Fruit fly (Drosophila melanogaster) whole organism, wandering third instar larva: ENCODE measurements around the gene CG14829.

Experiments
- Abd-B ChIP-seq: fragments of >200 bp; optimal IDR thresholded peaks from 2 replicates; lab custom pipeline; 2017; ENCODE audit warnings: missing biosample characterization, missing genetic modification characterization
- CG32264 ChIP-seq: fragments of 200-800 bp; sonication (Bioruptor generic); optimal IDR thresholded peaks from 2 replicates; lab custom pipeline; 2016; ENCODE audit warnings: missing biosample characterization, missing genetic modification characterization
- CG9705 ChIP-seq: fragments of 200-800 bp; sonication (Bioruptor generic); optimal IDR thresholded peaks from 2 replicates; lab custom pipeline; 2018; ENCODE audit warnings: missing biosample characterization, mild to moderate bottlenecking, missing genetic modification characterization
- CrebA ChIP-seq: fragments of 200-800 bp; sonication (Bioruptor generic); optimal IDR thresholded peaks from 2 replicates; lab custom pipeline; 2016; ENCODE audit warnings: missing biosample characterization, mild to moderate bottlenecking, missing genetic modification characterization, borderline replicate concordance
- Dfd ChIP-seq: fragments of >200 bp; optimal IDR thresholded peaks from 2 replicates; lab custom pipeline; 2017; ENCODE audit warnings: missing biosample characterization, missing genetic modification characterization
- Dif ChIP-seq: fragments of 200-275, 200-300 bp; sonication (Bioruptor generic); optimal IDR thresholded peaks from 2 replicates; lab custom pipeline; 2018; ENCODE audit warnings: missing biosample characterization, missing genetic modification characterization; ENCODE audit not compliant: partially characterized antibody
- GATAd ChIP-seq: sonication (Bioruptor generic); optimal IDR thresholded peaks from 2 replicates; lab custom pipeline; 2016; ENCODE audit warnings: missing biosample characterization, missing genetic modification characterization
- HLH106 ChIP-seq: fragments of 200-800 bp; optimal IDR thresholded peaks from 3 replicates; lab custom pipeline; 2019; ENCODE audit warnings: missing biosample characterization, mild to moderate bottlenecking, missing genetic modification characterization, moderate library complexity
- Hnf4 ChIP-seq: fragments of 200-800 bp; sonication (Bioruptor generic); optimal IDR thresholded peaks from 2 replicates; lab custom pipeline; 2016; ENCODE audit warnings: missing biosample characterization, mild to moderate bottlenecking, missing genetic modification characterization
- Hr78 ChIP-seq: fragments of >200 bp; optimal IDR thresholded peaks from 2 replicates; lab custom pipeline; 2017; ENCODE audit warnings: missing biosample characterization, missing genetic modification characterization
- Hr83 ChIP-seq: fragments of 200-300 bp; sonication (Bioruptor generic); optimal IDR thresholded peaks from 2 replicates; lab custom pipeline; 2016; ENCODE audit warnings: missing biosample characterization, mild to moderate bottlenecking, missing genetic modification characterization, moderate library complexity; ENCODE audit not compliant: poor library complexity, severe bottlenecking
- Jra ChIP-seq: sonication (Bioruptor generic); optimal IDR thresholded peaks from 2 replicates; lab custom pipeline; 2016; ENCODE audit warnings: missing biosample characterization, missing genetic modification characterization
- Mio ChIP-seq: sonication (Bioruptor generic); optimal IDR thresholded peaks from 2 replicates; lab custom pipeline; 2016; ENCODE audit warnings: missing biosample characterization, missing genetic modification characterization
- Myc ChIP-seq: fragments of >200 bp; optimal IDR thresholded peaks from 2 replicates; lab custom pipeline; 2017
- N ChIP-seq: fragments of >200 bp; optimal IDR thresholded peaks from 2 replicates; lab custom pipeline; 2018; ENCODE audit warnings: missing biosample characterization, missing external identifiers, missing genetic modification characterization
- OdsH ChIP-seq: fragments of 200-800 bp; sonication (Bioruptor generic); optimal IDR thresholded peaks from 2 replicates; lab custom pipeline; 2016; ENCODE audit warnings: missing biosample characterization, mild to moderate bottlenecking, missing genetic modification characterization
- Rel ChIP-seq, 2 experiments: fragments of 200-800 bp; sonication (Bioruptor generic) in 1 of 2; optimal IDR thresholded peaks; 2 replicates in 1 of 2; 3 replicates in 1 of 2; lab custom pipeline; 2016 to 2019; ENCODE audit warnings: mild to moderate bottlenecking in 2 of 2, missing biosample characterization in 2 of 2, missing genetic modification characterization in 2 of 2, moderate library complexity in 1 of 2
- Sp1 ChIP-seq: fragments of 200-800 bp; sonication (Bioruptor generic); optimal IDR thresholded peaks from 3 replicates; lab custom pipeline; 2019; ENCODE audit warnings: missing biosample characterization, mild to moderate bottlenecking, missing genetic modification characterization, moderate library complexity
- Vsx2 ChIP-seq: fragments of 200-300, 225-300 bp; sonication (Bioruptor generic); optimal IDR thresholded peaks from 2 replicates; lab custom pipeline; 2018; ENCODE audit warnings: missing biosample characterization, missing genetic modification characterization; ENCODE audit not compliant: partially characterized antibody
- br ChIP-seq: fragments of 200-800 bp; sonication (Bioruptor generic); optimal IDR thresholded peaks from 2 replicates; lab custom pipeline; 2016; ENCODE audit warnings: missing biosample characterization, missing genetic modification characterization
- brk ChIP-seq: fragments of 200-800 bp; sonication (Bioruptor generic); optimal IDR thresholded peaks from 2 replicates; lab custom pipeline; 2016; ENCODE audit warnings: missing biosample characterization, mild to moderate bottlenecking, missing genetic modification characterization
- dl ChIP-seq, 2 experiments: fragments of 175-275, 200-275 bp in 1 of 2; fragments of 200-275 bp in 1 of 2; sonication (Bioruptor generic); optimal IDR thresholded peaks; lab custom pipeline; 2018; ENCODE audit warnings: mild to moderate bottlenecking in 2 of 2, missing biosample characterization in 2 of 2, missing genetic modification characterization in 2 of 2, moderate library complexity in 2 of 2; ENCODE audit not compliant: partially characterized antibody in 2 of 2, insufficient read depth in 1 of 2
- dmrt93B ChIP-seq: fragments of 200-800 bp; sonication (Bioruptor generic); optimal IDR thresholded peaks from 2 replicates; lab custom pipeline; 2018; ENCODE audit warnings: missing biosample characterization, mild to moderate bottlenecking, missing genetic modification characterization
- dsf ChIP-seq: sonication (Bioruptor generic); optimal IDR thresholded peaks from 2 replicates; lab custom pipeline; 2016; ENCODE audit warnings: missing biosample characterization, missing genetic modification characterization, borderline replicate concordance
- ey ChIP-seq: fragments of 200-800 bp; sonication (Bioruptor generic); optimal IDR thresholded peaks from 2 replicates; lab custom pipeline; 2016; ENCODE audit warnings: missing biosample characterization, missing genetic modification characterization
- foxo ChIP-seq, 2 experiments: fragments of 200-800 bp; sonication (Bioruptor generic); optimal IDR thresholded peaks; 2 replicates in 1 of 2; 3 replicates in 1 of 2; lab custom pipeline; 2016 to 2017; ENCODE audit warnings: missing biosample characterization in 2 of 2, missing genetic modification characterization in 2 of 2
- fru ChIP-seq: fragments of 200-800 bp; sonication (Bioruptor generic); optimal IDR thresholded peaks from 3 replicates; lab custom pipeline; 2016; ENCODE audit warnings: missing biosample characterization, mild to moderate bottlenecking, missing genetic modification characterization
- h ChIP-seq: fragments of 200-800 bp; sonication (Bioruptor generic); optimal IDR thresholded peaks from 3 replicates; lab custom pipeline; 2016; ENCODE audit warnings: missing biosample characterization, mild to moderate bottlenecking, missing genetic modification characterization
- jim ChIP-seq: fragments of 175-275, 200-325 bp; sonication (Bioruptor generic); optimal IDR thresholded peaks from 2 replicates; lab custom pipeline; 2016; ENCODE audit warnings: missing biosample characterization, mild to moderate bottlenecking, missing genetic modification characterization
- lola ChIP-seq: fragments of >200 bp; optimal IDR thresholded peaks from 2 replicates; lab custom pipeline; 2017; ENCODE audit warnings: missing biosample characterization, missing genetic modification characterization
- pan ChIP-seq: fragments of >200 bp; optimal IDR thresholded peaks from 2 replicates; lab custom pipeline; 2017
- psq ChIP-seq: fragments of 200-800 bp; sonication (Bioruptor generic); optimal IDR thresholded peaks from 3 replicates; lab custom pipeline; 2017; ENCODE audit warnings: missing biosample characterization, mild to moderate bottlenecking, missing genetic modification characterization, moderate library complexity
- rgr ChIP-seq: fragments of 200-800 bp; sonication (Bioruptor generic); optimal IDR thresholded peaks from 3 replicates; lab custom pipeline; 2016; ENCODE audit warnings: missing biosample characterization, mild to moderate bottlenecking, missing genetic modification characterization
- sage ChIP-seq: fragments of 200-800 bp; sonication (Bioruptor generic); optimal IDR thresholded peaks from 2 replicates; lab custom pipeline; 2016; ENCODE audit warnings: missing biosample characterization, mild to moderate bottlenecking, missing genetic modification characterization
- sv ChIP-seq: fragments of 200-800 bp; sonication (Bioruptor generic); optimal IDR thresholded peaks from 3 replicates; lab custom pipeline; 2016; ENCODE audit warnings: missing biosample characterization, missing genetic modification characterization
- tai ChIP-seq: sonication (Bioruptor generic); optimal IDR thresholded peaks from 2 replicates; lab custom pipeline; 2016; ENCODE audit warnings: missing biosample characterization, missing genetic modification characterization
- usp ChIP-seq: fragments of >200 bp; optimal IDR thresholded peaks from 2 replicates; lab custom pipeline; 2017; ENCODE audit warnings: missing biosample characterization, missing genetic modification characterization
- woc ChIP-seq: sonication (Bioruptor generic); optimal IDR thresholded peaks from 2 replicates; lab custom pipeline; 2016; ENCODE audit warnings: missing biosample characterization, mild to moderate bottlenecking, missing genetic modification characterization

The CG14829 gene

DNA sequence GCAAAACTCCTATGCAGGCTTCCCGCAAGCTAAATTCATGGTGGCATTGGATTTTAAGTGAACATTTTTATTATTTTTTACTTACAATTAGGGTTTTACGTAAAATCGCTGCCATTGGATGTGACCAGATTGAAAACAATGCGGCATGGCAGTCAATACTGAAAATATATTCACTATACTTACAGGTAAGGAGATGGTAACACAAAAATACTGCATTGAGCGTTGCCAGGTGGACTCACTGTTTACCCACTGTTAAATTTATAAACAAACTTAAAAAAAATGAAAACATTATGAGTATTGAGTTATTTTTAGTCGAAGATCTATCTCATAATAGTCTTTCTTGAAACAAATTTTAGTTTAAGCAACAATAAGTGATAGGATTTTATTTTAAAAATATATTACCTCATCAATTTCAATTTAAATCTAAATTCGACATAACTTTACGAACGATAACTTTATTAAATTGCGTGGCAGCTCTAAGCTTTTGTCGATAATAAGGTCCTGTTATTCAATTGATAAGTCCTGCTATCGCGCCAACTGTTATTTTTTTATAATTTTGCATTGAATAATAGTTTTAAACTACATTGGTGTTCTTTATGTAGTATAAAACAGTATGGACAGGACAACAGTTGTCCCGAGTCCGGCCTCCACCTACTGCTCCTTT is 6.0 kb upstream of the CG14829 start, which contains the start of the genes mRpL50 and mei-P22:
Gene mRpL50 (minus strand): TSS at position 159 of the 664 bp plus-strand sequence.
Gene mei-P22 (plus strand): TSS at position 614 of the 664 bp plus-strand sequence.
- TF ChIP-seq ey (GFP tag; lab: Kevin White, UChicago) (peak; percentile 18), sv (no peak), jim (GFP tag; lab: Kevin White, UChicago) (no peak), Sp1 (GFP tag; lab: Kevin White, UChicago) (no peak), dsf (GFP tag; lab: Kevin White, UChicago) (no peak), psq (GFP tag; lab: Kevin White, UChicago) (no peak), Dfd (no peak), GATAd (GFP tag; lab: Kevin White, UChicago) (no peak), CrebA (GFP tag; lab: Kevin White, UChicago) (no peak), Hnf4 (GFP tag; lab: Kevin White, UChicago) (no peak), fru (GFP tag; lab: Kevin White, UChicago) (no peak), Dif (GFP tag; lab: Kevin White, UChicago) (no peak), Abd-B (GFP tag; lab: Kevin White, UChicago) (no peak), Mio (GFP tag; lab: Kevin White, UChicago) (no peak), Myc (lab: Kevin White, UChicago) (no peak), dmrt93B (GFP tag; lab: Kevin White, UChicago) (no peak), CG9705 (GFP tag; lab: Kevin White, UChicago) (no peak), woc (GFP tag; lab: Kevin White, UChicago) (peak; percentile 4), brk (GFP tag; lab: Kevin White, UChicago) (no peak), CG32264 (no peak), lola (GFP tag; lab: Kevin White, UChicago) (no peak), sage (GFP tag; lab: Kevin White, UChicago) (no peak), Rel (GFP tag; optimal IDR thresholded peaks at IDR 0.05; lab: Kevin White, UChicago) (no peak), Rel (tag; optimal IDR thresholded peaks at IDR 0.05; lab: Kevin White, UChicago) (peak; percentile 24), tai (GFP tag; lab: Kevin White, UChicago) (no peak), Hr83 (GFP tag; lab: Kevin White, UChicago) (peak; percentile 45), OdsH (no peak), foxo (GFP tag; optimal IDR thresholded peaks at IDR 0.05; lab: Kevin White, UChicago) (peak in 1 of 2 experiments; percentile 43), dl (GFP tag; optimal IDR thresholded peaks at IDR 0.05; lab: Kevin White, UChicago; ENCODE audit: insufficient read depth in 1 of 2, partially characterized antibody in 2 of 2) (no peak), HLH106 (no peak), h (peak; percentile 15), Hr78 (GFP tag; lab: Kevin White, UChicago) (no peak), rgr (GFP tag; lab: Kevin White, UChicago) (peak; percentile 88), Jra (GFP tag; lab: Kevin White, UChicago) (peak; percentile 21), br (no peak), pan (no peak), N (no peak), Vsx2 (GFP tag; lab: Kevin White, UChicago) (no peak), usp (GFP tag; lab: Kevin White, UChicago) (no peak)
- TF ChIP-seq, all 38 proteins: peak for 8

DNA sequence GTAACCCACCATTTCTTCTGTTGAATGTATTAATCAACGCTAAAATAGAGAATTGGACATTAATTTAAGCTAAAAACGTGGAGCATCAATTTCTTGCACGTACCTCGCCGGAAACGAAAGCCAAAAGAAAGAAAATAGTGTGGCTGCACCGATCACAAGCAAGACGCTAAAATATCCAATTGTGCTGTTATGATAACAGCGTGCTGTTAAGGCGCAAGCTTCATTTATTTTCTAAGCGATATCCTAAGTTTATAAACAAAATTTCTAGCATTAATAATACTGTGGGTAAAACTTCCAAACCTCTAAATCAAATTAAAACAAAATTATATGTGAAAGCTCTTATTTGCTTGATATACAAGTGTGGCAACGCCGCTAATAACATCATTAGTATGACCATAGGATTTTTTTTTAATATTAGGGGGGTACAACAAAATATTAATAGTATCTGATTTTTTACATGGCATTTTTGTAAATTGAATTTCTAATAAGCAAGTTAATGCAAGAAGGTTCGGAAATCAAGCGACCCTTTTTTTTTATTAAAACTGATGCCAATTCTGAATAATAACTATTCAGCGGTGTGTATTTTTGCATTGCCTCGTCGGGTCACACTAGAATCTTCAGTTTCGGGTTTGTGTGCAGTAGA is 3.4 kb upstream of the CG14829 start, which contains the start of the genes RpL18 and Neos:
Gene RpL18 (minus strand): TSS at position 135 of the 643 bp plus-strand sequence.
Gene Neos (plus strand): TSS at position 412 of the 643 bp plus-strand sequence.
- TF ChIP-seq ey (GFP tag; lab: Kevin White, UChicago) (peak; percentile 67), sage (GFP tag; lab: Kevin White, UChicago) (no peak), Sp1 (GFP tag; lab: Kevin White, UChicago) (peak; percentile 78), Myc (lab: Kevin White, UChicago) (peak; percentile 23), dsf (GFP tag; lab: Kevin White, UChicago) (no peak), brk (GFP tag; lab: Kevin White, UChicago) (no peak), CrebA (GFP tag; lab: Kevin White, UChicago) (no peak), Jra (GFP tag; lab: Kevin White, UChicago) (peak; percentile 68), psq (GFP tag; lab: Kevin White, UChicago) (peak; percentile 52), dl (GFP tag; optimal IDR thresholded peaks at IDR 0.05; lab: Kevin White, UChicago; ENCODE audit: insufficient read depth in 1 of 2, partially characterized antibody in 2 of 2) (no peak), rgr (GFP tag; lab: Kevin White, UChicago) (peak; percentile 83), woc (GFP tag; lab: Kevin White, UChicago) (peak; percentile 63), Mio (GFP tag; lab: Kevin White, UChicago) (no peak), GATAd (GFP tag; lab: Kevin White, UChicago) (peak; percentile 79), dmrt93B (GFP tag; lab: Kevin White, UChicago) (peak; percentile 63), Abd-B (GFP tag; lab: Kevin White, UChicago) (no peak), jim (GFP tag; lab: Kevin White, UChicago) (no peak), fru (GFP tag; lab: Kevin White, UChicago) (peak; percentile 76), HLH106 (peak; percentile 50), pan (no peak), foxo (GFP tag; optimal IDR thresholded peaks at IDR 0.05; lab: Kevin White, UChicago) (peak in 1 of 2 experiments; percentile 74), lola (GFP tag; lab: Kevin White, UChicago) (no peak), N (no peak), Dif (GFP tag; lab: Kevin White, UChicago) (no peak), Dfd (no peak), Rel (GFP tag; optimal IDR thresholded peaks at IDR 0.05; lab: Kevin White, UChicago) (no peak), Rel (tag; optimal IDR thresholded peaks at IDR 0.05; lab: Kevin White, UChicago) (peak; percentile 44), sv (peak; percentile 77), br (peak; percentile 75), h (peak; percentile 77), CG9705 (GFP tag; lab: Kevin White, UChicago) (peak; percentile 75), usp (GFP tag; lab: Kevin White, UChicago) (no peak), Hr83 (GFP tag; lab: Kevin White, UChicago) (peak; percentile 79), Hr78 (GFP tag; lab: Kevin White, UChicago) (no peak), Hnf4 (GFP tag; lab: Kevin White, UChicago) (no peak), CG32264 (peak; percentile 65), tai (GFP tag; lab: Kevin White, UChicago) (no peak), Vsx2 (GFP tag; lab: Kevin White, UChicago) (no peak)
